Fruit fly (Drosophila melanogaster): ENCODE results near the gene CG18094.

Gene CG18094

dm6 chr2L:19484539-19484938 is 5.5 kb upstream of the CG18094 start, which contains the start of the genes CG10195 and CG13084 (continued):
- TF ChIP-seq CG9727 (GFP tag; optimal IDR thresholded peaks at IDR 0.05) (no peak), nerfin-2 (GFP tag; IDR thresholded peaks at IDR 0.05; ENCODE audit: partially characterized antibody) (0 out of 2 replicates have a peak, but pooled peaks have one; percentile 35), CG1233 (GFP tag; optimal IDR thresholded peaks at IDR 0.05) (no peak), toy (GFP tag; IDR thresholded peaks at IDR 0.05) (no peak), MBD-R2 (GFP tag; IDR thresholded peaks at IDR 0.05) (peak; percentile 18; the same call in 1 of the 2 replicates), CG10321 (GFP tag; IDR thresholded peaks at IDR 0.05) (no peak), BEAF-32 (GFP tag; optimal IDR thresholded peaks at IDR 0.05) (peak; percentile 14), HLH4C (GFP tag; IDR thresholded peaks at IDR 0.05; ENCODE audit: partially characterized antibody) (peak; percentile 15; the same call in 1 of the 3 replicates), ssp (GFP tag; IDR thresholded peaks at IDR 0.05) (no peak), psq (GFP tag; optimal IDR thresholded peaks at IDR 0.05) (no peak), inv (GFP tag; IDR thresholded peaks at IDR 0.05; ENCODE audit: partially characterized antibody) (no peak), Usf (GFP tag; optimal IDR thresholded peaks at IDR 0.05) (no peak), gcm2 (GFP tag; optimal IDR thresholded peaks at IDR 0.05) (no peak), dysf (GFP tag; IDR thresholded peaks at IDR 0.05) (no peak), CG6689 (GFP tag; IDR thresholded peaks at IDR 0.05) (no peak), tll (GFP tag; optimal IDR thresholded peaks at IDR 0.05) (no peak), CG12659 (GFP tag; optimal IDR thresholded peaks at IDR 0.05) (no peak), Dref (GFP tag; IDR thresholded peaks at IDR 0.05) (peak; percentile 70), Dll (GFP tag; IDR thresholded peaks at IDR 0.05; ENCODE audit: partially characterized antibody) (peak; percentile 63; the same call in 3 of the 4 replicates), fu2 (GFP tag; optimal IDR thresholded peaks at IDR 0.05) (no peak), CG13287 (GFP tag; IDR thresholded peaks at IDR 0.05; ENCODE audit: partially characterized antibody) (peak; percentile 64), CG12391 (tag; optimal IDR thresholded peaks at IDR 0.05) (no peak), Sry-δ (GFP tag; optimal IDR thresholded peaks at IDR 0.05) (peak; percentile 10), lov (optimal IDR thresholded peaks at IDR 0.05) (no peak), lov (GFP tag; IDR thresholded peaks at IDR 0.05) (no peak), ems (GFP tag; optimal IDR thresholded peaks at IDR 0.05) (no peak), CG9215 (GFP tag; IDR thresholded peaks at IDR 0.05) (no peak), Opbp (GFP tag; IDR thresholded peaks at IDR 0.05; ENCODE audit: partially characterized antibody) (peak; percentile 32; the same call in 1 of the 3 replicates), bbx (GFP tag; IDR thresholded peaks at IDR 0.05; ENCODE audit: partially characterized antibody) (peak; percentile 62; the same call in 1 of the 2 replicates), Optix (GFP tag; IDR thresholded peaks at IDR 0.05) (no peak), Max (GFP tag; optimal IDR thresholded peaks at IDR 0.05) (no peak), CG34224 (GFP tag; IDR thresholded peaks at IDR 0.05; ENCODE audit: partially characterized antibody) (peak; percentile 64), sna (GFP tag; IDR thresholded peaks at IDR 0.05; ENCODE audit: partially characterized antibody) (peak; percentile 74), CG3065 (GFP tag; optimal IDR thresholded peaks at IDR 0.05) (no peak), odd (GFP tag; optimal IDR thresholded peaks at IDR 0.05) (no peak), CG14710 (tag; optimal IDR thresholded peaks at IDR 0.05) (no peak), Mrtf (GFP tag; IDR thresholded peaks at IDR 0.05) (no peak), fd96Cb (tag; optimal IDR thresholded peaks at IDR 0.05) (no peak), Dp (GFP tag; optimal IDR thresholded peaks at IDR 0.05) (peak; percentile 80), dimm (GFP tag; IDR thresholded peaks at IDR 0.05) (no peak), CG8478 (optimal IDR thresholded peaks at IDR 0.05) (no peak), croc (GFP tag; conservative IDR thresholded peaks at IDR 0.05) (no peak), CG11695 (GFP tag; IDR thresholded peaks at IDR 0.05) (no peak), CG32772 (GFP tag; IDR thresholded peaks at IDR 0.05) (no peak), CG13123 (GFP tag; optimal IDR thresholded peaks at IDR 0.05) (no peak), CG33213 (GFP tag; optimal IDR thresholded peaks at IDR 0.05) (no peak), CG4707 (GFP tag; optimal IDR thresholded peaks at IDR 0.05) (no peak), CG16813 (GFP tag; IDR thresholded peaks at IDR 0.05; ENCODE audit: partially characterized antibody) (no peak; the same call in 2 of the 3 replicates), CG2129 (GFP tag; IDR thresholded peaks at IDR 0.05; ENCODE audit: partially characterized antibody) (no peak)
